Fruit fly (Drosophila melanogaster) whole organism, adult: ENCODE results near the gene CG2006.

Experiments
- CG11617 ChIP-seq: fragments of 200-800 bp; sonication (Bioruptor generic); optimal IDR thresholded peaks from 2 replicates; lab custom pipeline; 2017; ENCODE audit warnings: mild to moderate bottlenecking, missing biosample characterization, missing genetic modification reagents, missing genetic modification characterization
- CG12768 ChIP-seq: fragments of 200-800 bp; sonication (Bioruptor generic); optimal IDR thresholded peaks from 2 replicates; lab custom pipeline; 2017; ENCODE audit warnings: missing biosample characterization, missing genetic modification characterization, mild to moderate bottlenecking, moderate library complexity, missing genetic modification reagents
- CG14711 ChIP-seq: fragments of 200-800 bp; sonication (Bioruptor generic); optimal IDR thresholded peaks from 2 replicates; lab custom pipeline; 2018; ENCODE audit warnings: missing biosample characterization, mild to moderate bottlenecking, missing genetic modification characterization, moderate library complexity
- CG1620 ChIP-seq: fragments of 200-800 bp; sonication (Bioruptor generic); optimal IDR thresholded peaks from 2 replicates; lab custom pipeline; 2016; ENCODE audit warnings: missing biosample characterization, missing genetic modification characterization
- CG33017 ChIP-seq: fragments of 200-800 bp; sonication (Bioruptor generic); optimal IDR thresholded peaks from 2 replicates; lab custom pipeline; 2018; ENCODE audit warnings: missing biosample characterization, mild to moderate bottlenecking, missing genetic modification characterization, moderate library complexity
- CG5204 ChIP-seq: fragments of 200-800 bp; sonication (Bioruptor generic); optimal IDR thresholded peaks from 2 replicates; lab custom pipeline; 2016; ENCODE audit warnings: missing biosample characterization, missing genetic modification characterization
- CG7045 ChIP-seq: fragments of 200-800 bp; sonication (Bioruptor generic); optimal IDR thresholded peaks from 2 replicates; lab custom pipeline; 2017; ENCODE audit warnings: missing biosample characterization, mild to moderate bottlenecking, missing genetic modification characterization
- CG7101 ChIP-seq: fragments of 200-800 bp; sonication (Bioruptor generic); optimal IDR thresholded peaks from 2 replicates; lab custom pipeline; 2018; ENCODE audit warnings: missing biosample characterization, mild to moderate bottlenecking, missing genetic modification characterization, moderate library complexity
- Clk ChIP-seq: fragments of 200-800 bp; sonication (Bioruptor generic); optimal IDR thresholded peaks from 2 replicates; lab custom pipeline; 2017; ENCODE audit warnings: missing biosample characterization, missing genetic modification characterization
- Crg-1 ChIP-seq: fragments of 200-800 bp; sonication (Bioruptor generic); optimal IDR thresholded peaks from 2 replicates; lab custom pipeline; 2016; ENCODE audit warnings: missing biosample characterization, missing genetic modification characterization
- Hr96 ChIP-seq: fragments of 200-800 bp; sonication (Bioruptor generic); optimal IDR thresholded peaks from 2 replicates; lab custom pipeline; 2016; ENCODE audit warnings: missing biosample characterization, missing genetic modification characterization
- Mnt ChIP-seq: fragments of 200-800 bp; sonication (Bioruptor generic); optimal IDR thresholded peaks from 2 replicates; lab custom pipeline; 2016; ENCODE audit warnings: missing biosample characterization, mild to moderate bottlenecking, missing genetic modification characterization
- bab1 ChIP-seq: fragments of 200-800 bp; sonication (Bioruptor generic); optimal IDR thresholded peaks from 3 replicates; lab custom pipeline; 2019; ENCODE audit warnings: missing biosample characterization, mild to moderate bottlenecking, missing genetic modification characterization, moderate library complexity
- cic ChIP-seq: fragments of 200-800 bp; sonication (Bioruptor generic); optimal IDR thresholded peaks from 2 replicates; lab custom pipeline; 2017; ENCODE audit warnings: missing biosample characterization, mild to moderate bottlenecking, missing genetic modification characterization, moderate library complexity
- cnc ChIP-seq, 2 experiments: fragments of >200 bp; optimal IDR thresholded peaks; 2 replicates each; lab custom pipeline; 2017
- kay ChIP-seq: fragments of 200-800 bp; sonication (Bioruptor generic); peaks from one replicate; lab custom pipeline; 2016; ENCODE audit warnings: missing biosample characterization, missing genetic modification characterization, borderline replicate concordance
- ovo ChIP-seq: fragments of 200-800 bp; sonication (Bioruptor generic); optimal IDR thresholded peaks from 2 replicates; lab custom pipeline; 2016; ENCODE audit warnings: missing biosample characterization, missing genetic modification characterization
- pad ChIP-seq: fragments of 200-800 bp; sonication (Bioruptor generic); optimal IDR thresholded peaks from 3 replicates; lab custom pipeline; 2017; ENCODE audit warnings: missing biosample characterization, missing genetic modification characterization, mild to moderate bottlenecking, moderate library complexity, missing genetic modification reagents
- tj ChIP-seq: fragments of 200-800 bp; sonication (Bioruptor generic); optimal IDR thresholded peaks from 3 replicates; lab custom pipeline; 2017; ENCODE audit warnings: missing biosample characterization, mild to moderate bottlenecking, missing genetic modification characterization, moderate library complexity
- toe ChIP-seq: fragments of 200-800 bp; sonication (Bioruptor generic); optimal IDR thresholded peaks from 2 replicates; lab custom pipeline; 2016; ENCODE audit warnings: missing biosample characterization, missing genetic modification characterization

CG2006 gene

DNA sequence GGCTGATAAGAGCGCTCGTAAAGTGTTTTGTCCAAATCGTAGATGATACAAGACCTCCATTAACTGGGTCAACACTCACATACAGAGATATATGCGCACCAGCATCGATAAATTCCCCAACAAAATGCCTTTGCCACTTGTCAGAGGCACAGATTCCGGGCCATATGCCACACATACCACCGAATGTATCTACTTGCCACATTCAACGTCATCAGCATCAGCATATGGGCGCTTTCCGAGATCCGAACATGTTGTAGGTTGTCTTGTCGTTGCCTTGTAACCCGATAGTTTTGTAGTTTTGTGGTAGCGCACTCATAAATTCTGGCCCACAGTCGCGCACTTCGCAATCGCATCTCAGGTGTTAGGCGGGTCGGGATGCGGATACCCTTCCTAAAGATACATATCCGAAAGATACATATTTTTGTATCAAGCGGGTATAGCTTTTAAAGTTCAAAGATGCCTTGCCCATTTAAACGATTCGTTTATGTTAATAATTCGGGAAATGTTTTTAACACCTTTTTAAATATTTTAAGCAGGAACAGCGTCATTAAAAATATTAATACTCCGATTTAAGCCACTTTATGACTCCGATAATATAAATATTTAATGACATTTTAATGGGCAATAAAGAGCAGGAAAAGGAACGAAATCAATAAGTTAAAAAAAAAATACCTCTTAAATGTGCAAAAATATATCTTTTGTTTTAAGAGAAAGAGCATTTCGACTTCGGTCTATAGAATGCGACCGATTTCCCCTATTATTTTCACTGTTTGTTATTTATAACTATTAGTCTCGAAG, 34.9 kb downstream of the CG2006 start:
- no peak for TF ChIP-seq cnc (optimal IDR thresholded peaks at IDR 0.05; lab: Kevin White, UChicago)
- no peak for TF ChIP-seq CG33017 (tag; lab: Kevin White, UChicago)
- TF ChIP-seq CG11617 (GFP tag; lab: Kevin White, UChicago), result no peak
- no peak for TF ChIP-seq Hr96 (GFP tag; lab: Kevin White, UChicago)
- no peak for TF ChIP-seq CG12768 (GFP tag; lab: Kevin White, UChicago)
- no peak for TF ChIP-seq toe (GFP tag; lab: Kevin White, UChicago)
- no peak for TF ChIP-seq CG14711 (tag; lab: Kevin White, UChicago)
- TF ChIP-seq Mnt (GFP tag; lab: Kevin White, UChicago), result no peak
- TF ChIP-seq tj, result no peak
- no peak for TF ChIP-seq ovo (GFP tag; lab: Kevin White, UChicago)
- TF ChIP-seq CG7045 (GFP tag; lab: Kevin White, UChicago), result no peak
- no peak for TF ChIP-seq pad (GFP tag; lab: Kevin White, UChicago)
- no peak for TF ChIP-seq bab1 (GFP tag; lab: Kevin White, UChicago)
- no peak for TF ChIP-seq Crg-1 (GFP tag; lab: Kevin White, UChicago)
- no peak for TF ChIP-seq kay (GFP tag; lab: Kevin White, UChicago)
- no peak for TF ChIP-seq Clk (GFP tag; lab: Kevin White, UChicago)
- no peak for TF ChIP-seq CG5204 (GFP tag; lab: Kevin White, UChicago)

DNA sequence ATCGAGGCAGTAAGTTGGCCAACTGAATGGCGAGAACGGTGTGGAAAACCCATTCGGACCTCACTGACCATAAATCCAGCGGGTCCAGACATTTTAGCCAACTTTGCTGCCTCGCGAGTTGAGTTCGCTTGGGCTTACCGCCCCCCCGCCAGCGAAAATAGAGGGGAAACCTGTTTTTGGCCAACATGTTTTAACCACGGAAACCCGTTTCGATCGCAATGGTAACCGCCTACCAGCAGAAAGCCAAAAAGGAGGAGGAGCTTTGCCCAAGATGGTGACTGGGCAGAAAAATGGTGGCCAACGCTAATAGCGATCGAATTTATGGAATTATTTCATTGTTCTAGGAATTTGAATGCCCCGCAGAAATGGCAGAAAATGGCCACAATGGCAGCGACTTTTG, 37.3 kb downstream of the CG2006 start:
- TF ChIP-seq CG12768 (GFP tag; lab: Kevin White, UChicago) (no peak), CG11617 (GFP tag; lab: Kevin White, UChicago) (no peak), cnc (optimal IDR thresholded peaks at IDR 0.05; lab: Kevin White, UChicago) (no peak), CG14711 (tag; lab: Kevin White, UChicago) (no peak), Mnt (GFP tag; lab: Kevin White, UChicago) (no peak), pad (GFP tag; lab: Kevin White, UChicago) (no peak), kay (GFP tag; lab: Kevin White, UChicago) (no peak), Crg-1 (GFP tag; lab: Kevin White, UChicago) (no peak), tj (no peak), CG7045 (GFP tag; lab: Kevin White, UChicago) (no peak), cic (GFP tag; lab: Kevin White, UChicago) (no peak), CG7101 (tag; lab: Kevin White, UChicago) (no peak), CG1620 (GFP tag; lab: Kevin White, UChicago) (no peak), ovo (GFP tag; lab: Kevin White, UChicago) (no peak), toe (GFP tag; lab: Kevin White, UChicago) (no peak), Hr96 (GFP tag; lab: Kevin White, UChicago) (no peak)

DNA sequence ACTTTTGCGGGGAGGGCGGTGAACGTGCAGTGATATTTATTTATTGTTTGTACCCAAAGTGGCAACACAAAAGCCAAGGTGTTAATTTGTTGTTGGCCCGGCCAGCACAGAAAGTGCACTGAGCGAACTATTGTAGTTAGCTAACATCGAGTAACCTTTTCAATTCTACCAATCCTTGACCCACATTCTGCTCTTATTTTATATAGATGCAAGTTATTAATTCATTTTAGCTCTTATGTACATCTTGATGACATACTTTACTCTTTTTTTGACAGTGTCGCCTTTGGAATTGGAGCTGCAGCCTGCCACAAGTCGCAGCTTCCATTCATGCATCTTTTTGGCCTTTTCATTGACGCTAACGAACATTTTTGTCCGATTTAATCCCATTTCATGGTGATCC, 49.2 kb downstream of the CG2006 start:
- no peak for TF ChIP-seq CG7045 (GFP tag; lab: Kevin White, UChicago)
- TF ChIP-seq ovo (GFP tag; lab: Kevin White, UChicago), result no peak
- TF ChIP-seq CG1620 (GFP tag; lab: Kevin White, UChicago), result no peak
- no peak for TF ChIP-seq CG14711 (tag; lab: Kevin White, UChicago)
- no peak for TF ChIP-seq cnc (optimal IDR thresholded peaks at IDR 0.05; lab: Kevin White, UChicago)
- TF ChIP-seq kay (GFP tag; lab: Kevin White, UChicago), result no peak
- no peak for TF ChIP-seq Mnt (GFP tag; lab: Kevin White, UChicago)
- TF ChIP-seq Crg-1 (GFP tag; lab: Kevin White, UChicago), result no peak
- TF ChIP-seq CG7101 (tag; lab: Kevin White, UChicago), result no peak
- no peak for TF ChIP-seq Clk (GFP tag; lab: Kevin White, UChicago)
- TF ChIP-seq CG12768 (GFP tag; lab: Kevin White, UChicago), result no peak
- TF ChIP-seq CG11617 (GFP tag; lab: Kevin White, UChicago), result no peak
- TF ChIP-seq CG33017 (tag; lab: Kevin White, UChicago), result no peak
- TF ChIP-seq tj, result no peak
- TF ChIP-seq Hr96 (GFP tag; lab: Kevin White, UChicago), result no peak
- TF ChIP-seq cic (GFP tag; lab: Kevin White, UChicago), result no peak
- TF ChIP-seq CG5204 (GFP tag; lab: Kevin White, UChicago), result no peak
